Comparison of ENCODE assay signal across 1 fruit fly cellular context in genomic region chr3R:11809620-11810019, dm6.
TF ChIP-seq lines count a peak whose summit lies in the region.

No protein-coding gene starts in this region.

TF ChIP-seq in whole organism, embryonic, 481 proteins besides CTCF, POLR2A, EP300 and RAD21 (continued from another document and continues in another):
- peak; percentile 23 for TF ChIP-seq CG17186 (GFP tag; optimal IDR thresholded peaks at IDR 0.05; lab: Kevin White, UChicago)
- TF ChIP-seq Sox102F (GFP tag; optimal IDR thresholded peaks at IDR 0.05; lab: Kevin White, UChicago) = peak; percentile 41
- TF ChIP-seq CG8388 (GFP tag; optimal IDR thresholded peaks at IDR 0.05; lab: Kevin White, UChicago) = peak; percentile 63
- peak; percentile 75 for TF ChIP-seq salm (tag; optimal IDR thresholded peaks at IDR 0.05; lab: Kevin White, UChicago)
- TF ChIP-seq Ada2b (GFP tag; IDR thresholded peaks at IDR 0.05; lab: Robert Waterston, UW) = no peak
- no peak for TF ChIP-seq Doc2 (GFP tag; IDR thresholded peaks at IDR 0.05; lab: Robert Waterston, UW)
- no peak for TF ChIP-seq CG10543 (GFP tag; optimal IDR thresholded peaks at IDR 0.05; lab: Kevin White, UChicago)
- no peak for TF ChIP-seq CG43689 (GFP tag; IDR thresholded peaks at IDR 0.05; lab: Robert Waterston, UW)
- TF ChIP-seq Hmr (GFP tag; optimal IDR thresholded peaks at IDR 0.05; lab: Kevin White, UChicago) = peak; percentile 29
- no peak for TF ChIP-seq mld (GFP tag; IDR thresholded peaks at IDR 0.05; lab: Robert Waterston, UW; ENCODE audit: partially characterized antibody)
- peak in 1 of 2 experiments; percentile 84 for TF ChIP-seq Eip74EF (GFP tag; optimal IDR thresholded peaks at IDR 0.05; lab: Kevin White, UChicago)
- TF ChIP-seq nau (GFP tag; optimal IDR thresholded peaks at IDR 0.05; lab: Kevin White, UChicago) = peak; percentile 32
- no peak for TF ChIP-seq ash1 (GFP tag; optimal IDR thresholded peaks at IDR 0.05; lab: Kevin White, UChicago)
- TF ChIP-seq CG32767 (GFP tag; IDR thresholded peaks at IDR 0.05; lab: Robert Waterston, UW) = no peak
- peak; percentile 8 for TF ChIP-seq pfk (GFP tag; optimal IDR thresholded peaks at IDR 0.05; lab: Kevin White, UChicago)
- no peak for TF ChIP-seq esg (GFP tag; conservative IDR thresholded peaks at IDR 0.05; lab: Robert Waterston, UW)
- TF ChIP-seq Dad (GFP tag; optimal IDR thresholded peaks at IDR 0.05; lab: Kevin White, UChicago) = no peak
- TF ChIP-seq shn (GFP tag; optimal IDR thresholded peaks at IDR 0.05; lab: Kevin White, UChicago) = no peak
- peak; percentile 65 for TF ChIP-seq CG15601 (tag; optimal IDR thresholded peaks at IDR 0.05; lab: Kevin White, UChicago)
- TF ChIP-seq CG6791 (GFP tag; IDR thresholded peaks at IDR 0.05; lab: Robert Waterston, UW; ENCODE audit: partially characterized antibody) = no peak
- peak; percentile 64 for TF ChIP-seq CG8281 (tag; optimal IDR thresholded peaks at IDR 0.05; lab: Kevin White, UChicago)
- TF ChIP-seq abd-A (tag; optimal IDR thresholded peaks at IDR 0.05; lab: Kevin White, UChicago) = no peak
- no peak for TF ChIP-seq E2f1 (GFP tag; IDR thresholded peaks at IDR 0.05; lab: Robert Waterston, UW)
- TF ChIP-seq lola (GFP tag; optimal IDR thresholded peaks at IDR 0.05; lab: Kevin White, UChicago) = no peak
- peak; percentile 70 for TF ChIP-seq CG3281 (GFP tag; optimal IDR thresholded peaks at IDR 0.05; lab: Kevin White, UChicago)
- TF ChIP-seq ato (GFP tag; IDR thresholded peaks at IDR 0.05; lab: Robert Waterston, UW; ENCODE audit: partially characterized antibody) = no peak
- TF ChIP-seq CG13424 (tag; optimal IDR thresholded peaks at IDR 0.05; lab: Kevin White, UChicago) = peak; percentile 43
- no peak for TF ChIP-seq klu (GFP tag; IDR thresholded peaks at IDR 0.05; lab: Robert Waterston, UW)
- no peak for TF ChIP-seq CG9609 (GFP tag; optimal IDR thresholded peaks at IDR 0.05; lab: Kevin White, UChicago)
- no peak for TF ChIP-seq CG10147 (GFP tag; optimal IDR thresholded peaks at IDR 0.05; lab: Kevin White, UChicago)
- TF ChIP-seq jigr1 (GFP tag; IDR thresholded peaks at IDR 0.05; lab: Robert Waterston, UW) = no peak
- peak; percentile 51 for TF ChIP-seq gem (tag; optimal IDR thresholded peaks at IDR 0.05; lab: Kevin White, UChicago)
- TF ChIP-seq phol (tag; optimal IDR thresholded peaks at IDR 0.05; lab: Kevin White, UChicago) = no peak
- TF ChIP-seq CG13894 (tag; optimal IDR thresholded peaks at IDR 0.05; lab: Kevin White, UChicago) = peak; percentile 84
- peak; percentile 57 for TF ChIP-seq mirr (GFP tag; optimal IDR thresholded peaks at IDR 0.05; lab: Kevin White, UChicago)
- no peak for TF ChIP-seq dimm (GFP tag; IDR thresholded peaks at IDR 0.05; lab: Robert Waterston, UW)
- no peak for TF ChIP-seq CG13624 (GFP tag; optimal IDR thresholded peaks at IDR 0.05; lab: Kevin White, UChicago)
- no peak for TF ChIP-seq CG3065 (GFP tag; optimal IDR thresholded peaks at IDR 0.05; lab: Kevin White, UChicago)
- no peak for TF ChIP-seq CG7745 (tag; optimal IDR thresholded peaks at IDR 0.05; lab: Kevin White, UChicago)
- no peak for TF ChIP-seq lbe (GFP tag; optimal IDR thresholded peaks at IDR 0.05; lab: Kevin White, UChicago)
- TF ChIP-seq Mes4 (GFP tag; optimal IDR thresholded peaks at IDR 0.05; lab: Kevin White, UChicago) = no peak
- no peak for TF ChIP-seq eve (GFP tag; optimal IDR thresholded peaks at IDR 0.05; lab: Kevin White, UChicago)
- no peak for TF ChIP-seq Lim3 (GFP tag; IDR thresholded peaks at IDR 0.05; lab: Robert Waterston, UW)
- peak; percentile 25 for TF ChIP-seq Sry-β (GFP tag; optimal IDR thresholded peaks at IDR 0.05; lab: Kevin White, UChicago)
- TF ChIP-seq CG9797 (GFP tag; optimal IDR thresholded peaks at IDR 0.05; lab: Kevin White, UChicago) = no peak
- TF ChIP-seq NC2β (GFP tag; optimal IDR thresholded peaks at IDR 0.05; lab: Kevin White, UChicago) = no peak
- no peak for TF ChIP-seq CG6689 (GFP tag; IDR thresholded peaks at IDR 0.05; lab: Robert Waterston, UW)
- peak; percentile 86 for TF ChIP-seq CG6254 (GFP tag; optimal IDR thresholded peaks at IDR 0.05; lab: Kevin White, UChicago)
- TF ChIP-seq CG6765 (GFP tag; optimal IDR thresholded peaks at IDR 0.05; lab: Kevin White, UChicago) = peak; percentile 27
- TF ChIP-seq Dek (tag; optimal IDR thresholded peaks at IDR 0.05; lab: Kevin White, UChicago) = no peak
- no peak for TF ChIP-seq croc (GFP tag; conservative IDR thresholded peaks at IDR 0.05; lab: Robert Waterston, UW)
- TF ChIP-seq Trl (optimal IDR thresholded peaks at IDR 0.05; lab: Kevin White, UChicago) = no peak
- TF ChIP-seq Trl (GFP tag; optimal IDR thresholded peaks at IDR 0.05; lab: Kevin White, UChicago) = no peak
- no peak for TF ChIP-seq Dp (GFP tag; optimal IDR thresholded peaks at IDR 0.05; lab: Kevin White, UChicago)
- no peak for TF ChIP-seq trh (GFP tag; optimal IDR thresholded peaks at IDR 0.05; lab: Kevin White, UChicago)
- TF ChIP-seq CG34422 (GFP tag; IDR thresholded peaks at IDR 0.05; lab: Robert Waterston, UW) = no peak
- TF ChIP-seq Dfd (GFP tag; optimal IDR thresholded peaks at IDR 0.05; lab: Kevin White, UChicago) = no peak
- TF ChIP-seq fd96Cb (tag; optimal IDR thresholded peaks at IDR 0.05; lab: Kevin White, UChicago) = no peak
- no peak for TF ChIP-seq CG9932 (GFP tag; IDR thresholded peaks at IDR 0.05; lab: Robert Waterston, UW)
- peak; percentile 86 for TF ChIP-seq CG12071 (GFP tag; optimal IDR thresholded peaks at IDR 0.05; lab: Kevin White, UChicago)
- peak; percentile 35 for TF ChIP-seq CG1233 (GFP tag; optimal IDR thresholded peaks at IDR 0.05; lab: Kevin White, UChicago)
- no peak for TF ChIP-seq CG15479 (GFP tag; optimal IDR thresholded peaks at IDR 0.05; lab: Kevin White, UChicago)
- no peak for TF ChIP-seq CG12104 (GFP tag; optimal IDR thresholded peaks at IDR 0.05; lab: Kevin White, UChicago)
- no peak for TF ChIP-seq CG33557 (GFP tag; optimal IDR thresholded peaks at IDR 0.05; lab: Kevin White, UChicago)
- TF ChIP-seq dmrt11E (tag; optimal IDR thresholded peaks at IDR 0.05; lab: Kevin White, UChicago) = no peak
- TF ChIP-seq slou (GFP tag; optimal IDR thresholded peaks at IDR 0.05; lab: Kevin White, UChicago) = no peak
- no peak for TF ChIP-seq CG7786 (GFP tag; optimal IDR thresholded peaks at IDR 0.05; lab: Kevin White, UChicago)
- TF ChIP-seq dati (GFP tag; IDR thresholded peaks at IDR 0.05; lab: Robert Waterston, UW) = no peak
- no peak for TF ChIP-seq GATAe (GFP tag; conservative IDR thresholded peaks at IDR 0.05; lab: Robert Waterston, UW)
- no peak for TF ChIP-seq Max (GFP tag; optimal IDR thresholded peaks at IDR 0.05; lab: Kevin White, UChicago)
- no peak for TF ChIP-seq ro (GFP tag; IDR thresholded peaks at IDR 0.05; lab: Robert Waterston, UW)
- no peak for TF ChIP-seq prd (optimal IDR thresholded peaks at IDR 0.05; lab: Kevin White, UChicago)
- TF ChIP-seq prd (GFP tag; IDR thresholded peaks at IDR 0.05; lab: Robert Waterston, UW) = no peak
- TF ChIP-seq Abd-B (GFP tag; optimal IDR thresholded peaks at IDR 0.05; lab: Kevin White, UChicago) = no peak
- TF ChIP-seq jumu (GFP tag; optimal IDR thresholded peaks at IDR 0.05; lab: Kevin White, UChicago) = no peak
- no peak for TF ChIP-seq z (GFP tag; IDR thresholded peaks at IDR 0.05; lab: Robert Waterston, UW)
- no peak for TF ChIP-seq eyg (GFP tag; optimal IDR thresholded peaks at IDR 0.05; lab: Kevin White, UChicago)
- no peak for TF ChIP-seq insv (GFP tag; optimal IDR thresholded peaks at IDR 0.05; lab: Kevin White, UChicago)
- no peak for TF ChIP-seq Doc3 (GFP tag; IDR thresholded peaks at IDR 0.05; lab: Robert Waterston, UW; ENCODE audit: partially characterized antibody)
- peak; percentile 17 for TF ChIP-seq BtbVII (GFP tag; optimal IDR thresholded peaks at IDR 0.05; lab: Kevin White, UChicago)
- TF ChIP-seq pb (GFP tag; optimal IDR thresholded peaks at IDR 0.05; lab: Kevin White, UChicago) = no peak
- no peak for TF ChIP-seq NC2α (GFP tag; optimal IDR thresholded peaks at IDR 0.05; lab: Kevin White, UChicago)
- TF ChIP-seq tll (GFP tag; optimal IDR thresholded peaks at IDR 0.05; lab: Kevin White, UChicago) = no peak
- TF ChIP-seq HLH3B (GFP tag; IDR thresholded peaks at IDR 0.05; lab: Robert Waterston, UW) = no peak
- peak; percentile 14 for TF ChIP-seq CG7928 (GFP tag; optimal IDR thresholded peaks at IDR 0.05; lab: Kevin White, UChicago)
- no peak for TF ChIP-seq maf-S (GFP tag; optimal IDR thresholded peaks at IDR 0.05; lab: Kevin White, UChicago)
- no peak for TF ChIP-seq Oaz (GFP tag; IDR thresholded peaks at IDR 0.05; lab: Robert Waterston, UW)
- peak; percentile 63 for TF ChIP-seq wek (GFP tag; optimal IDR thresholded peaks at IDR 0.05; lab: Kevin White, UChicago)
- no peak for TF ChIP-seq crol (GFP tag; IDR thresholded peaks at IDR 0.05; lab: Robert Waterston, UW)
- TF ChIP-seq hbn (GFP tag; IDR thresholded peaks at IDR 0.05; lab: Robert Waterston, UW; ENCODE audit: partially characterized antibody) = no peak
- no peak for TF ChIP-seq CG6683 (GFP tag; optimal IDR thresholded peaks at IDR 0.05; lab: Kevin White, UChicago)
- TF ChIP-seq slp2 (GFP tag; optimal IDR thresholded peaks at IDR 0.05; lab: Kevin White, UChicago) = no peak
- no peak for TF ChIP-seq psq (GFP tag; optimal IDR thresholded peaks at IDR 0.05; lab: Kevin White, UChicago)
- no peak for TF ChIP-seq Adf1 (GFP tag; IDR thresholded peaks at IDR 0.05; lab: Robert Waterston, UW)
- TF ChIP-seq bcd (GFP tag; optimal IDR thresholded peaks at IDR 0.05; lab: Kevin White, UChicago) = no peak
- no peak for TF ChIP-seq her (GFP tag; optimal IDR thresholded peaks at IDR 0.05; lab: Kevin White, UChicago)
- TF ChIP-seq CG13296 (GFP tag; optimal IDR thresholded peaks at IDR 0.05; lab: Kevin White, UChicago) = peak; percentile 73
- 0 out of 2 replicates have a peak, but pooled peaks have one; percentile 5 for TF ChIP-seq CG31224 (GFP tag; IDR thresholded peaks at IDR 0.05; lab: Robert Waterston, UW)
- TF ChIP-seq CG14710 (tag; optimal IDR thresholded peaks at IDR 0.05; lab: Kevin White, UChicago) = no peak
- TF ChIP-seq Deaf1 (tag; optimal IDR thresholded peaks at IDR 0.05; lab: Kevin White, UChicago) = peak; percentile 22
- TF ChIP-seq Bdp1 (GFP tag; optimal IDR thresholded peaks at IDR 0.05; lab: Kevin White, UChicago) = no peak
- no peak for TF ChIP-seq unc-4 (GFP tag; IDR thresholded peaks at IDR 0.05; lab: Robert Waterston, UW; ENCODE audit: partially characterized antibody)
- peak; percentile 74 for TF ChIP-seq sens-2 (GFP tag; IDR thresholded peaks at IDR 0.05; lab: Robert Waterston, UW)
- TF ChIP-seq CG1832 (GFP tag; optimal IDR thresholded peaks at IDR 0.05; lab: Kevin White, UChicago) = no peak
- TF ChIP-seq Hr3 (GFP tag; optimal IDR thresholded peaks at IDR 0.05; lab: Kevin White, UChicago) = no peak
- TF ChIP-seq ase (GFP tag; IDR thresholded peaks at IDR 0.05; lab: Robert Waterston, UW) = no peak
- no peak for TF ChIP-seq Tbp (GFP tag; optimal IDR thresholded peaks at IDR 0.05; lab: Kevin White, UChicago)
- no peak for TF ChIP-seq HLHmδ (GFP tag; optimal IDR thresholded peaks at IDR 0.05; lab: Kevin White, UChicago)
- TF ChIP-seq CG18476 (GFP tag; optimal IDR thresholded peaks at IDR 0.05; lab: Kevin White, UChicago) = no peak
- no peak for TF ChIP-seq rib (GFP tag; IDR thresholded peaks at IDR 0.05; lab: Robert Waterston, UW)
- peak; percentile 41; the same call in 1 of the 2 replicates for TF ChIP-seq CG14014 (GFP tag; IDR thresholded peaks at IDR 0.05; lab: Robert Waterston, UW)
- no peak for TF ChIP-seq Jarid2 (GFP tag; optimal IDR thresholded peaks at IDR 0.05; lab: Kevin White, UChicago)
- peak; percentile 3 for TF ChIP-seq CG2116 (GFP tag; optimal IDR thresholded peaks at IDR 0.05; lab: Kevin White, UChicago)
- TF ChIP-seq knrl (GFP tag; IDR thresholded peaks at IDR 0.05; lab: Robert Waterston, UW; ENCODE audit: partially characterized antibody) = no peak
- TF ChIP-seq nmo (GFP tag; optimal IDR thresholded peaks at IDR 0.05; lab: Kevin White, UChicago) = peak; percentile 21
- no peak for TF ChIP-seq Lpt (GFP tag; optimal IDR thresholded peaks at IDR 0.05; lab: Kevin White, UChicago)
- peak; percentile 14 for TF ChIP-seq CG12391 (tag; optimal IDR thresholded peaks at IDR 0.05; lab: Kevin White, UChicago)
- TF ChIP-seq slbo (GFP tag; IDR thresholded peaks at IDR 0.05; lab: Robert Waterston, UW) = no peak
- TF ChIP-seq CG7372 (GFP tag; IDR thresholded peaks at IDR 0.05; lab: Robert Waterston, UW) = no peak
- no peak for TF ChIP-seq bab2 (GFP tag; optimal IDR thresholded peaks at IDR 0.05; lab: Kevin White, UChicago)
- TF ChIP-seq CG15073 (GFP tag; optimal IDR thresholded peaks at IDR 0.05; lab: Kevin White, UChicago) = no peak
- no peak for TF ChIP-seq CG13123 (GFP tag; optimal IDR thresholded peaks at IDR 0.05; lab: Kevin White, UChicago)
- no peak for TF ChIP-seq corto (GFP tag; optimal IDR thresholded peaks at IDR 0.05; lab: Kevin White, UChicago)
- TF ChIP-seq CG12236 (GFP tag; optimal IDR thresholded peaks at IDR 0.05; lab: Kevin White, UChicago) = no peak
- no peak for TF ChIP-seq Pdp1 (GFP tag; optimal IDR thresholded peaks at IDR 0.05; lab: Kevin White, UChicago)
- TF ChIP-seq Vsx1 (GFP tag; optimal IDR thresholded peaks at IDR 0.05; lab: Kevin White, UChicago) = peak; percentile 44
- TF ChIP-seq CG7271 (tag; optimal IDR thresholded peaks at IDR 0.05; lab: Kevin White, UChicago) = peak; percentile 47
- peak; percentile 38 for TF ChIP-seq D19A (tag; optimal IDR thresholded peaks at IDR 0.05; lab: Kevin White, UChicago)
- no peak for TF ChIP-seq CG7556 (GFP tag; optimal IDR thresholded peaks at IDR 0.05; lab: Kevin White, UChicago)
- TF ChIP-seq YL-1 (GFP tag; optimal IDR thresholded peaks at IDR 0.05; lab: Kevin White, UChicago) = no peak
- TF ChIP-seq CG16813 (GFP tag; IDR thresholded peaks at IDR 0.05; lab: Robert Waterston, UW; ENCODE audit: partially characterized antibody) = no peak
- no peak for TF ChIP-seq CG17612 (GFP tag; IDR thresholded peaks at IDR 0.05; lab: Robert Waterston, UW)
- TF ChIP-seq zf30C (GFP tag; optimal IDR thresholded peaks at IDR 0.05; lab: Kevin White, UChicago) = no peak
- no peak for TF ChIP-seq Poxn (GFP tag; IDR thresholded peaks at IDR 0.05; lab: Robert Waterston, UW)
- no peak for TF ChIP-seq org-1 (GFP tag; optimal IDR thresholded peaks at IDR 0.05; lab: Kevin White, UChicago)
- TF ChIP-seq CG10267 (tag; optimal IDR thresholded peaks at IDR 0.05; lab: Kevin White, UChicago) = peak; percentile 33
- TF ChIP-seq btn (GFP tag; optimal IDR thresholded peaks at IDR 0.05; lab: Kevin White, UChicago) = no peak
- no peak for TF ChIP-seq Dll (GFP tag; IDR thresholded peaks at IDR 0.05; lab: Robert Waterston, UW; ENCODE audit: partially characterized antibody)
